Worm (Caenorhabditis elegans) whole organism, late embryonic: ENCODE data around the gene rpl-33.

ENCODE experiments used
- F13H6.1 ChIP-seq: sonication (generic microtip); optimal IDR thresholded peaks from 2 replicates; lab custom pipeline; 2016; ENCODE audit warnings: missing genetic modification characterization, missing compliant biosample characterization
- T23F11.4 ChIP-seq: fragments of 200-800 bp; sonication (Bioruptor generic); optimal IDR thresholded peaks from 2 replicates; lab custom pipeline; 2018; ENCODE audit warnings: mild to moderate bottlenecking, missing genetic modification characterization, missing compliant biosample characterization
- Y22D7AL.16 ChIP-seq: sonication (generic microtip); optimal IDR thresholded peaks from 2 replicates; lab custom pipeline; 2016; ENCODE audit warnings: missing genetic modification characterization, missing compliant biosample characterization
- ama-1 ChIP-seq: fragments of 150-350 bp; optimal IDR thresholded peaks from 2 replicates; lab custom pipeline; 2014
- ceh-14 ChIP-seq: sonication (generic microtip); optimal IDR thresholded peaks from 2 replicates; lab custom pipeline; 2016; ENCODE audit warnings: missing genotype, missing genetic modification characterization, missing compliant biosample characterization
- ceh-18 ChIP-seq: sonication (generic microtip); optimal IDR thresholded peaks from 2 replicates; lab custom pipeline; 2016; ENCODE audit warnings: missing genetic modification characterization, missing compliant biosample characterization
- ceh-22 ChIP-seq: sonication (generic microtip); optimal IDR thresholded peaks from 2 replicates; lab custom pipeline; 2017; ENCODE audit warnings: missing biosample characterization, missing genetic modification characterization
- ceh-30 ChIP-seq: fragments of 150-350 bp; optimal IDR thresholded peaks from 2 replicates; lab custom pipeline; 2014; ENCODE audit warnings: missing biosample characterization, missing genetic modification characterization
- ceh-34 ChIP-seq: sonication (generic microtip); optimal IDR thresholded peaks from 2 replicates; lab custom pipeline; 2016; ENCODE audit warnings: mild to moderate bottlenecking, missing genetic modification characterization, missing compliant biosample characterization
- ceh-48 ChIP-seq: sonication (generic microtip); optimal IDR thresholded peaks from 2 replicates; lab custom pipeline; 2016; ENCODE audit warnings: missing genetic modification characterization, inconsistent platforms, missing compliant biosample characterization
- ceh-9 ChIP-seq: sonication (generic microtip); optimal IDR thresholded peaks from 2 replicates; lab custom pipeline; 2016; ENCODE audit warnings: mild to moderate bottlenecking, missing genetic modification characterization, inconsistent platforms, missing compliant biosample characterization
- dmd-4 ChIP-seq: sonication (generic microtip); optimal IDR thresholded peaks from 2 replicates; lab custom pipeline; 2016; ENCODE audit warnings: borderline replicate concordance, missing genetic modification characterization, missing compliant biosample characterization
- dve-1 ChIP-seq: sonication (generic microtip); optimal IDR thresholded peaks from 2 replicates; lab custom pipeline; 2017; ENCODE audit warnings: antibody characterized with exemption, mild to moderate bottlenecking, missing genetic modification characterization, missing compliant biosample characterization
- elt-2 ChIP-seq: sonication (generic microtip); optimal IDR thresholded peaks from 2 replicates; lab custom pipeline; 2016; ENCODE audit warnings: missing genetic modification reagents, missing genetic modification characterization, missing compliant biosample characterization
- elt-4 ChIP-seq: sonication (generic microtip); optimal IDR thresholded peaks from 2 replicates; lab custom pipeline; 2016; ENCODE audit warnings: missing genetic modification characterization, missing compliant biosample characterization
- ets-4 ChIP-seq: sonication (generic microtip); optimal IDR thresholded peaks from 2 replicates; lab custom pipeline; 2016; ENCODE audit warnings: missing genetic modification characterization, missing compliant biosample characterization
- fax-1 ChIP-seq: sonication (generic microtip); optimal IDR thresholded peaks from 2 replicates; lab custom pipeline; 2016; ENCODE audit warnings: missing genotype, missing genetic modification characterization, missing compliant biosample characterization
- fkh-10 ChIP-seq: fragments of 150-350 bp; optimal IDR thresholded peaks from 2 replicates; lab custom pipeline; 2014; ENCODE audit warnings: missing biosample characterization, missing genetic modification reagents, missing genetic modification characterization
- fkh-6 ChIP-seq: sonication (generic microtip); optimal IDR thresholded peaks from 2 replicates; lab custom pipeline; 2016; ENCODE audit warnings: missing genetic modification characterization, missing compliant biosample characterization
- gmeb-2 ChIP-seq: sonication (generic microtip); optimal IDR thresholded peaks from 2 replicates; lab custom pipeline; 2016; ENCODE audit warnings: missing genetic modification characterization, inconsistent platforms, missing compliant biosample characterization
- hlh-13 ChIP-seq: fragments of 200-800 bp; sonication (Bioruptor generic); optimal IDR thresholded peaks from 2 replicates; lab custom pipeline; 2018; ENCODE audit warnings: mild to moderate bottlenecking, missing genetic modification characterization, missing compliant biosample characterization
- hlh-15 ChIP-seq: sonication (generic microtip); optimal IDR thresholded peaks from 2 replicates; lab custom pipeline; 2016; ENCODE audit warnings: missing genetic modification characterization, missing compliant biosample characterization
- hlh-6 ChIP-seq: sonication (generic microtip); optimal IDR thresholded peaks from 2 replicates; lab custom pipeline; 2016; ENCODE audit warnings: missing genotype, missing genetic modification characterization, missing compliant biosample characterization
- hlh-8 ChIP-seq: sonication (generic microtip); optimal IDR thresholded peaks from 2 replicates; lab custom pipeline; 2016; ENCODE audit warnings: missing genotype, missing genetic modification characterization, missing compliant biosample characterization
- lim-6 ChIP-seq: sonication (generic microtip); optimal IDR thresholded peaks from 2 replicates; lab custom pipeline; 2016; ENCODE audit warnings: missing genetic modification characterization, missing compliant biosample characterization
- lin-11 ChIP-seq: fragments of 200-800 bp; sonication (Bioruptor generic); optimal IDR thresholded peaks from 2 replicates; lab custom pipeline; 2018; ENCODE audit warnings: mild to moderate bottlenecking, missing genetic modification characterization, missing compliant biosample characterization
- madf-2 ChIP-seq: sonication (generic microtip); optimal IDR thresholded peaks from 2 replicates; lab custom pipeline; 2017; ENCODE audit warnings: missing genetic modification characterization, missing compliant biosample characterization
- nhr-11 ChIP-seq: fragments of 150-350 bp; optimal IDR thresholded peaks from 2 replicates; lab custom pipeline; 2014; ENCODE audit warnings: missing biosample characterization, missing genetic modification characterization
- nhr-232 ChIP-seq: sonication (generic microtip); optimal IDR thresholded peaks from 2 replicates; lab custom pipeline; 2016; ENCODE audit warnings: missing genetic modification characterization, missing compliant biosample characterization
- npax-4 ChIP-seq: sonication (generic microtip); optimal IDR thresholded peaks from 2 replicates; lab custom pipeline; 2016; ENCODE audit warnings: missing genetic modification characterization, missing compliant biosample characterization
- pag-3 ChIP-seq: sonication (generic microtip); optimal IDR thresholded peaks from 2 replicates; lab custom pipeline; 2016; ENCODE audit warnings: missing compliant biosample characterization, missing genetic modification characterization, borderline replicate concordance
- pha-4 ChIP-seq: fragments of 150-350 bp; optimal IDR thresholded peaks from 2 replicates; lab custom pipeline; 2018; ENCODE audit warnings: missing biosample characterization, missing genetic modification reagents, missing genetic modification characterization
- pqm-1 ChIP-seq: sonication (generic microtip); optimal IDR thresholded peaks from 2 replicates; lab custom pipeline; 2016; ENCODE audit warnings: missing genetic modification characterization, missing compliant biosample characterization
- pros-1 ChIP-seq: fragments of 150-350 bp; optimal IDR thresholded peaks from 2 replicates; lab custom pipeline; 2014; ENCODE audit warnings: missing biosample characterization, missing genetic modification reagents, missing genetic modification characterization
- rnt-1 ChIP-seq: sonication (generic microtip); optimal IDR thresholded peaks from 2 replicates; lab custom pipeline; 2016; ENCODE audit warnings: missing genetic modification characterization, missing compliant biosample characterization
- sdc-2 ChIP-seq: sonication (generic microtip); optimal IDR thresholded peaks from 2 replicates; lab custom pipeline; 2016; ENCODE audit warnings: missing genotype, missing genetic modification characterization, missing compliant biosample characterization
- sox-2 ChIP-seq: fragments of 200-800 bp; sonication (Bioruptor generic); IDR thresholded peaks from 2 replicates; pipeline ENCODE4 v1.3.6; 2022; ENCODE audit warnings: missing genetic modification reagents, missing genetic modification characterization, missing compliant biosample characterization
- sox-4 ChIP-seq: sonication (generic microtip); optimal IDR thresholded peaks from 2 replicates; lab custom pipeline; 2017; ENCODE audit warnings: mild to moderate bottlenecking, missing genetic modification characterization, inconsistent platforms, missing compliant biosample characterization
- syd-9 ChIP-seq: sonication (generic microtip); optimal IDR thresholded peaks from 2 replicates; lab custom pipeline; 2016; ENCODE audit warnings: mild to moderate bottlenecking, missing genetic modification characterization, moderate library complexity, missing compliant biosample characterization
- tbx-2 ChIP-seq: sonication (generic microtip); optimal IDR thresholded peaks from 2 replicates; lab custom pipeline; 2016; ENCODE audit warnings: missing genetic modification characterization, missing compliant biosample characterization
- tbx-7 ChIP-seq: sonication (generic microtip); optimal IDR thresholded peaks from 2 replicates; lab custom pipeline; 2016; ENCODE audit warnings: missing genotype, missing genetic modification characterization, missing compliant biosample characterization
- unc-42 ChIP-seq: sonication (generic microtip); optimal IDR thresholded peaks from 2 replicates; lab custom pipeline; 2016; ENCODE audit warnings: missing genotype, missing genetic modification characterization, missing compliant biosample characterization
- unc-55 ChIP-seq: sonication (generic microtip); optimal IDR thresholded peaks from 2 replicates; lab custom pipeline; 2017; ENCODE audit warnings: missing biosample characterization, missing genetic modification reagents, missing genetic modification characterization
- unc-86 ChIP-seq: sonication (generic microtip); optimal IDR thresholded peaks from 2 replicates; lab custom pipeline; 2016; ENCODE audit warnings: missing genetic modification characterization, missing compliant biosample characterization
- zip-5 ChIP-seq: sonication (generic microtip); optimal IDR thresholded peaks from 2 replicates; lab custom pipeline; 2016; ENCODE audit warnings: missing genetic modification characterization, missing compliant biosample characterization
- ztf-16 ChIP-seq: sonication (generic microtip); optimal IDR thresholded peaks from 2 replicates; lab custom pipeline; 2017; ENCODE audit warnings: missing genetic modification characterization, missing compliant biosample characterization

Gene rpl-33

DNA sequence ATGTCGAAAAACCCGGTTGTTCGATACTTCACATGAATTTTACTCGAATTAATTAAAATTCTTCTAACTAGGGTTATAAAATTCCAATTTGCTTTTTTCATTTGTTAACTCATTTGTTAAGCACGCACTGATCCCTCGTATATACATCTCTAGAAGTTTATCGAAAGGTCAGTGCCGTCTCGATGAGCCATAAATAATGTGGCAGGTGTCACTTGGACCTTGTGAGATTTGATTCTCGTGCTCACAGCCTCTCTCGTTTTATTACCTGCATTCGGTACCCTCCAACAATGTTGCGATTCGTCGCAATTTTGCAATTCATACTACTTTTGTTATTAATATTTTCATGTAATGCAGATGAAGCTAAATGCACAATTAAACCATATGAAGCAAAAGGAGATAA, 11.0 kb downstream of the rpl-33 start, which contains the start of gene spon-1:
spon-1 (plus strand) TSS at position 208 of the 400 bp plus-strand sequence.
- no peak for TF ChIP-seq ets-4 (tag; lab: Kevin White, UChicago)
- TF ChIP-seq sox-2 (GFP tag; lab: Robert Waterston, UW) = no peak
- no peak for TF ChIP-seq elt-2 (tag; lab: Kevin White, UChicago)
- TF ChIP-seq unc-55 (GFP tag; lab: Kevin White, UChicago) = peak; percentile 54
- TF ChIP-seq ceh-34 = no peak

DNA sequence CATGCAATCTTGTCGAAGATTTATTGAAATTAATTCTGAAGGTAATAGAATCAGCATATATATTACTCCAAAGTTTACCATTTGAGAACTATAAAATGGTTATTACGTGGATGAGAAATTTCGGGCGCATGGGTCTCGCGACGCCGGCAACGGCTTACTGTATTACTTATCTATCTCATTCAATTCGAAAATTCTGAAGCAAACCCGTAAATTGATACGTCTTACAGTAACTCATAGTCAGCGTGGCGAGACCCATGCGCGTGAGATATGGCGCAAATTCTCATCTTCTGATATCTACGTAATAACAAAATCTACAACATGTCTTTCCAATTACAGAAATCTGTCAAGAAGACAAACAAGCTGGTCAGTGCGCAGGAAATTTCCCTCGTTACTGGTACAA, 14.2 kb downstream of the rpl-33 start:
- TF ChIP-seq pag-3 (tag; lab: Kevin White, UChicago) = no peak
- no peak for TF ChIP-seq ama-1 (lab: Kevin White, UChicago)
- TF ChIP-seq F13H6.1 (tag; lab: Kevin White, UChicago) = no peak
- TF ChIP-seq pros-1 = no peak
- TF ChIP-seq sox-4 (tag; lab: Kevin White, UChicago) = no peak
- no peak for TF ChIP-seq Y22D7AL.16 (tag; lab: Kevin White, UChicago)
- TF ChIP-seq ets-4 (tag; lab: Kevin White, UChicago) = no peak

DNA sequence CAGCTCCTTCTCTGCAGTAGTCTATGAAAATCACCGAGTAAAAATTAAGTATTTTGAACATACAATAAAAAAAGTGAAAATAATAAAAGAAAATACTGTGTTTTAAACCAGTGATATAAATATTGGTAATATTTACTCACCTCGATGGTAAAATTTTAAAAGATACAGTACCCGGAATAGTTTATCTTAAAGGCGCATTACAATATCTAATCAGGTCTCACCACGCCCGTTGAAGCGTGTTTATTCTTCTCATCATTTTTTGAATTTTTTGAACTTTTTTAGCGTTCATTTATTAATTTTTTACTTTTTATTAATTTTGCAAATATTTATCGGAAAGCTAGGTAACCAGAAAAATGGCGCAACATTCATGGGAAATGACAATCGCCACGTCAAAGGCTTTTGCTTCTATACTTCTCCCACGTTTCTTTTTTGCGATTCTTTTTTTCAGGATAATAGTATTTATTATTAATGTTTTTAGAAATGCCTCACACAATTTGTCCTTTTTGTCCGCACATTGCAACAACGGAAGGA, 16.5 kb downstream of the rpl-33 start, which contains the start of gene F10E7.2:
F10E7.2 (plus strand) TSS at position 481 of the 531 bp plus-strand sequence.
- TF ChIP-seq ceh-30 (no peak), unc-42 (tag; lab: Kevin White, UChicago) (no peak), hlh-6 (tag; lab: Kevin White, UChicago) (no peak), ceh-18 (tag; lab: Kevin White, UChicago) (no peak), syd-9 (no peak), lim-6 (tag; lab: Kevin White, UChicago) (no peak), F13H6.1 (tag; lab: Kevin White, UChicago) (no peak), elt-4 (tag; lab: Kevin White, UChicago) (no peak), ceh-9 (tag; lab: Kevin White, UChicago) (no peak), ceh-14 (tag; lab: Kevin White, UChicago) (no peak), dmd-4 (no peak), tbx-7 (tag; lab: Kevin White, UChicago) (no peak), unc-55 (GFP tag; lab: Kevin White, UChicago) (no peak), nhr-232 (tag; lab: Kevin White, UChicago) (no peak), pha-4 (tag; lab: Kevin White, UChicago) (no peak), elt-2 (tag; lab: Kevin White, UChicago) (no peak), npax-4 (tag; lab: Kevin White, UChicago) (no peak), T23F11.4 (GFP tag; lab: Kevin White, UChicago) (no peak), ceh-22 (tag; lab: Kevin White, UChicago) (no peak)

DNA sequence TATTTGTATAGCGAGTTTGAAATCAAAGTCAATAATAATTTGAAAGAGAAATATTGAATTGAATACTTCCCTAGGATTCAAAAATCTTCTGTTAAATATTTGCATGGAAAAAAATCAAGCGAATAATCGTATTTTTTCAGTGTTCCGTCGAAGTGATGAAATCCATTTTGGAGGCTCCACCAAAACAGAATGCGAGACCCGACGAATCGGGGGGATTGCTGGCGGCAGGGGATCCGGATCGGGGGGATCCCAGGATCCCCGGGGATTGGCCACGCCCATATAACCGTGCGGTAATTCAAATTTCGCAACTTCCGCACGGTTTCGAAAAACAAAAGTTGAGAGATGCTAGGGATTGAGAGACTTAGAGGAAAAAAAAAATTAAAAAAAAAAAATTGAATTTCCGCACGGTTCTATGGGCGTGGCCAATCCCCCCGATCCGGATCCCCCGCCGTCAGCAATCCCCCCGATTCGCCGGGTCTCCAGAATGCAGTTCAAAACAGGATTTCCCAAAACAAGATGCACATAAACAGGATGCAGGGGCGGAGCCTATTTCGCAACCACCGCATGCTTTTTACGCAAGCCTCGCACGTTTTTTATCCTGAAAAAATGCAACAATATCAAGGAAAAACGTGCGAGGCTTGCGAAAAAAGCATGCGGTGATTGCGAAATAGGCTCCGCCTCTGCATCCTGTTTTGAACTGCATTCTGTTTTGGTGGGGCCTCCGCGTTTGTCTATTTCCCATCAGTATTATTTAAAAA, 17.5 kb downstream of the rpl-33 start, which contains the start of gene F10E7.11:
F10E7.11 (minus strand) TSS at position 232 of the 758 bp plus-strand sequence.
- no peak for TF ChIP-seq gmeb-2 (tag; lab: Kevin White, UChicago)
- TF ChIP-seq fkh-10 = no peak
- TF ChIP-seq lin-11 (tag; lab: Kevin White, UChicago) = no peak
- TF ChIP-seq npax-4 (tag; lab: Kevin White, UChicago) = no peak
- TF ChIP-seq nhr-11 = no peak
- TF ChIP-seq syd-9 = no peak
- TF ChIP-seq elt-4 (tag; lab: Kevin White, UChicago) = no peak
- no peak for TF ChIP-seq sdc-2 (tag; lab: Kevin White, UChicago)
- no peak for TF ChIP-seq hlh-15 (tag; lab: Kevin White, UChicago)
- TF ChIP-seq F13H6.1 (tag; lab: Kevin White, UChicago) = no peak
- TF ChIP-seq ztf-16 (tag; lab: Kevin White, UChicago) = no peak
- no peak for TF ChIP-seq dve-1 (tag; lab: Kevin White, UChicago)
- TF ChIP-seq hlh-13 (GFP tag; lab: Kevin White, UChicago) = no peak
- TF ChIP-seq ceh-30 = no peak
- TF ChIP-seq zip-5 (tag; lab: Kevin White, UChicago) = peak; percentile 29
- no peak for TF ChIP-seq ceh-48
- TF ChIP-seq tbx-2 = peak; percentile 59
- TF ChIP-seq pqm-1 (tag; lab: Kevin White, UChicago) = no peak
- no peak for TF ChIP-seq fax-1 (tag; lab: Kevin White, UChicago)
- TF ChIP-seq madf-2 (tag; lab: Kevin White, UChicago) = no peak
- no peak for TF ChIP-seq unc-86
- TF ChIP-seq fkh-6 (tag; lab: Kevin White, UChicago) = no peak
- TF ChIP-seq sox-4 (tag; lab: Kevin White, UChicago) = no peak
- no peak for TF ChIP-seq hlh-8
- TF ChIP-seq rnt-1 = no peak
